Worm (Caenorhabditis elegans) whole organism, midembryonic: ENCODE measurements around the gene F09E5.8.

Source experiments
- T22C8.4 ChIP-seq: fragments of 200-800 bp; sonication (Bioruptor generic); IDR thresholded peaks from 2 replicates; pipeline ENCODE4 v1.3.6; 2022; ENCODE audit warnings: missing genetic modification characterization, missing compliant biosample characterization
- cog-1 ChIP-seq: sonication (generic microtip); optimal IDR thresholded peaks from 2 replicates; lab custom pipeline; 2016; ENCODE audit warnings: missing genetic modification characterization, missing compliant biosample characterization
- flt-1 ChIP-seq: fragments of 200-800 bp; sonication (Bioruptor generic); IDR thresholded peaks from 2 replicates; pipeline ENCODE4 v1.3.6; 2022; ENCODE audit warnings: missing genetic modification characterization, missing compliant biosample characterization
- klf-2 ChIP-seq: fragments of 200-800 bp; sonication (Bioruptor generic); conservative IDR thresholded peaks from 2 replicates; pipeline ENCODE4 v1.3.6; 2022; ENCODE audit warnings: missing genetic modification reagents, missing genetic modification characterization, missing compliant biosample characterization
- med-1 ChIP-seq: sonication (generic microtip); optimal IDR thresholded peaks from 2 replicates; lab custom pipeline; 2017; ENCODE audit warnings: missing genetic modification characterization, mild to moderate bottlenecking, missing compliant biosample characterization, antibody characterized with exemption, missing genetic modification reagents; ENCODE audit not compliant: insufficient read depth
- ref-1 ChIP-seq: fragments of 200-800 bp; sonication (Bioruptor generic); conservative IDR thresholded peaks from 2 replicates; pipeline ENCODE4 v1.3.6; 2022; ENCODE audit warnings: missing genetic modification reagents, missing genetic modification characterization, missing compliant biosample characterization
- tab-1 ChIP-seq: fragments of 200-800 bp; sonication (Bioruptor generic); IDR thresholded peaks from 2 replicates; pipeline ENCODE4 v1.3.6; 2022; ENCODE audit warnings: missing genetic modification characterization, missing compliant biosample characterization
- ztf-23 ChIP-seq: fragments of 200-800 bp; sonication (Bioruptor generic); IDR thresholded peaks from 2 replicates; pipeline ENCODE4 v1.3.6; 2022; ENCODE audit warnings: missing genetic modification reagents, missing genetic modification characterization, missing compliant biosample characterization
- ztf-29 ChIP-seq: fragments of 200-800 bp; sonication (Bioruptor generic); IDR thresholded peaks from 2 replicates; pipeline ENCODE4 v1.3.6; 2022; ENCODE audit warnings: missing genetic modification reagents, missing genetic modification characterization, missing compliant biosample characterization

F09E5.8 gene

DNA sequence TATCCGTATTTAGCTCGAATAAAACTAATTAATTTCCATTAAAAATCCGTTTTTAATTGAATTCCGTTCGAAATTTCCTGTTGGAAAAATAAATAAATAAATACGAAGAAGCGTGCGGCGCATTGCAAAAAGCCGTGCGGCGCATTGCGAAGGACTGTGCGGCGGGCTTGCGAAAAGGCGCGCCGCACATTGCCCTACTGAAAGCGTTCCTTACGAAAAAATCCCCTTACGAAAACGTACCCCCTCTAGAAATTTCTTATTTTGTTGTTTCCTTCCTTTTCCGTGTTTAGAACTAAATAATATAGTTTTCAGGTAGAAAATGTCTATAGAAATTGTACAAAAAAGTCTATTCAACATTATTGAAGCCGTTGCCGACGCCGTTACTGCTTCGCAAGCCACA is at the start of gene F09E5.8:
Gene F09E5.8 (plus strand): TSS at position 313 of the 400 bp plus-strand sequence.
- TF ChIP-seq ztf-23 (GFP tag; lab: Robert Waterston, UW) (peak; percentile 84), klf-2 (GFP tag; lab: Robert Waterston, UW) (0 out of 2 replicates have a peak, but pooled peaks have one; percentile 55), tab-1 (GFP tag; lab: Robert Waterston, UW) (0 out of 2 replicates have a peak, but pooled peaks have one; percentile 45), flt-1 (GFP tag; lab: Robert Waterston, UW) (peak; percentile 81; the same call in 1 of the 2 replicates)

- no peak for TF ChIP-seq klf-2 (GFP tag; lab: Robert Waterston, UW)
- TF ChIP-seq tab-1 (GFP tag; lab: Robert Waterston, UW): no peak
- TF ChIP-seq ref-1 (GFP tag; lab: Robert Waterston, UW): no peak
- TF ChIP-seq ztf-29 (GFP tag; lab: Robert Waterston, UW): no peak
- TF ChIP-seq cog-1 (tag; lab: Kevin White, UChicago): no peak
- no peak for TF ChIP-seq flt-1 (GFP tag; lab: Robert Waterston, UW)
- no peak for TF ChIP-seq med-1 (GFP tag; lab: Kevin White, UChicago)
- no peak for TF ChIP-seq ztf-23 (GFP tag; lab: Robert Waterston, UW)
- TF ChIP-seq T22C8.4 (GFP tag; lab: Robert Waterston, UW): no peak
Measured at ce11 chrII:5301810-5302209, 48.7 kb upstream of the F09E5.8 start.

ce11 chrII:5305121-5305520 is 45.3 kb upstream of the F09E5.8 start:
- no peak for TF ChIP-seq flt-1 (GFP tag; lab: Robert Waterston, UW)
- no peak for TF ChIP-seq med-1 (GFP tag; lab: Kevin White, UChicago)
- no peak for TF ChIP-seq klf-2 (GFP tag; lab: Robert Waterston, UW)
- no peak for TF ChIP-seq ztf-29 (GFP tag; lab: Robert Waterston, UW)
- no peak for TF ChIP-seq T22C8.4 (GFP tag; lab: Robert Waterston, UW)
- no peak for TF ChIP-seq ztf-23 (GFP tag; lab: Robert Waterston, UW)
- TF ChIP-seq tab-1 (GFP tag; lab: Robert Waterston, UW): no peak
- TF ChIP-seq cog-1 (tag; lab: Kevin White, UChicago): no peak
- TF ChIP-seq ref-1 (GFP tag; lab: Robert Waterston, UW): no peak

DNA sequence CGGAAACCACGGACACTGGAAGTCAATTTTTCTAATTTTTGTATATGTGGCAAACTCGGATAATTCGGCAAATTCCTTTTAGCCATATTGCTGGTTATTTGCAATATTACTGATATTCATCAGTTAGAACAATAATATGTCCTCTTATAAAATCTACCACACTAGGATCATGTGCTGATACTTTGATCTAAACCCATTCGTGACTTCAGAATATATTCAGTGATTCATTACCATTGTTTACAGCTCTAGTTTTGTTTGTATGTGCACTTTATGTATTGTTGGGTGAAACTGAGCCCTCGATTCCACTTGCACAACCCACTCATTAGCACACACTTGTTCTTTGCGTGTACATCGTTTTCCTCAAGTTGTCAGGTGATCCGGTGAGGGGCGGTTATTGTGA is 44.3 kb upstream of the F09E5.8 start:
- TF ChIP-seq klf-2 (GFP tag; lab: Robert Waterston, UW) (no peak), ztf-23 (GFP tag; lab: Robert Waterston, UW) (no peak), T22C8.4 (GFP tag; lab: Robert Waterston, UW) (no peak), ztf-29 (GFP tag; lab: Robert Waterston, UW) (no peak), cog-1 (tag; lab: Kevin White, UChicago) (no peak), med-1 (GFP tag; lab: Kevin White, UChicago) (no peak), tab-1 (GFP tag; lab: Robert Waterston, UW) (no peak), ref-1 (GFP tag; lab: Robert Waterston, UW) (no peak), flt-1 (GFP tag; lab: Robert Waterston, UW) (no peak)

DNA sequence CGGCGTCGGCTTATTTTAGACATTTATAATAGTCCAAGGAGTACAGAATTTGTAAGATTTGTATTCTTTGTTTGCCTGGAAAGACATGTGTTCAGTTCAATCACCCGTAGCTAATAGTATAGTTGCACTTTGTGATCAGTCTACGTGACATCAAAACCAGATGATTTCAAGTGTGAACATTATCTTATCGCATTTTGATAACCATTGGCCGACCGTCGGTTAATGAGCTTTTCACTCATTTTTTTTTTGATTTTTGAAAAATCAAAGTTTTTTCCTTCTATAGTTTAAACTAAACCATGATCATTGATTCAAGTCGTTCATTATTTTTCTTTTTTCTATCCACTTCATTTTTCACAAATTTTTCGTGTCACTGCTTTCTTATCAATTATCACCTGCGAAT is 43.3 kb upstream of the F09E5.8 start:
- no peak for TF ChIP-seq ztf-29 (GFP tag; lab: Robert Waterston, UW)
- no peak for TF ChIP-seq klf-2 (GFP tag; lab: Robert Waterston, UW)
- TF ChIP-seq ref-1 (GFP tag; lab: Robert Waterston, UW): no peak
- TF ChIP-seq flt-1 (GFP tag; lab: Robert Waterston, UW): no peak
- no peak for TF ChIP-seq tab-1 (GFP tag; lab: Robert Waterston, UW)
- TF ChIP-seq med-1 (GFP tag; lab: Kevin White, UChicago): no peak
- no peak for TF ChIP-seq cog-1 (tag; lab: Kevin White, UChicago)
- no peak for TF ChIP-seq T22C8.4 (GFP tag; lab: Robert Waterston, UW)
- TF ChIP-seq ztf-23 (GFP tag; lab: Robert Waterston, UW): no peak

DNA sequence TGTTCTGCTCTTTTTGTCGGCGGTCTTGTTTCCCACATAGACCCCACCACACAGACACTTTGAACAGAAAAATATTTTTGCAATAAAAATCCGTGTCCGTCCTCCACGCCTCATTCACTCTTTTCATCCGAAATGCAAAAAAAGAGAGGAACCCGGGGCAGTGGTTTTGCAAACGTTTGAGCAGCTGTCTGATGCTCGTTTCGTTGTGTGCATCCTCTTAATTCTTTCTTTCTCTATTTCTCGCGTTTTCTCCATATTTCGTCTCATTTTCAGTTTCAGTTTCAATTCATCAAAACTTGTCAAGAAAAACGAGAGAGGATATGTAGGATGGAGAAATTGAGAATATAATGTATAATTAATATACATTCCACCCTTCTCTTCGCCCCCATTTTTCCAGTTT is 41.5 kb upstream of the F09E5.8 start:
- TF ChIP-seq cog-1 (tag; lab: Kevin White, UChicago) (no peak), med-1 (GFP tag; lab: Kevin White, UChicago) (no peak), ztf-23 (GFP tag; lab: Robert Waterston, UW) (no peak), T22C8.4 (GFP tag; lab: Robert Waterston, UW) (no peak), klf-2 (GFP tag; lab: Robert Waterston, UW) (no peak), ztf-29 (GFP tag; lab: Robert Waterston, UW) (no peak), tab-1 (GFP tag; lab: Robert Waterston, UW) (no peak), flt-1 (GFP tag; lab: Robert Waterston, UW) (no peak), ref-1 (GFP tag; lab: Robert Waterston, UW) (no peak)

ce11 chrII:5309720-5310119 is 40.7 kb upstream of the F09E5.8 start:
- TF ChIP-seq ztf-29 (GFP tag; lab: Robert Waterston, UW): no peak
- TF ChIP-seq med-1 (GFP tag; lab: Kevin White, UChicago): no peak
- no peak for TF ChIP-seq ztf-23 (GFP tag; lab: Robert Waterston, UW)
- TF ChIP-seq klf-2 (GFP tag; lab: Robert Waterston, UW): no peak
- no peak for TF ChIP-seq T22C8.4 (GFP tag; lab: Robert Waterston, UW)
- no peak for TF ChIP-seq tab-1 (GFP tag; lab: Robert Waterston, UW)
- no peak for TF ChIP-seq flt-1 (GFP tag; lab: Robert Waterston, UW)
- TF ChIP-seq ref-1 (GFP tag; lab: Robert Waterston, UW): no peak
- no peak for TF ChIP-seq cog-1 (tag; lab: Kevin White, UChicago)

DNA sequence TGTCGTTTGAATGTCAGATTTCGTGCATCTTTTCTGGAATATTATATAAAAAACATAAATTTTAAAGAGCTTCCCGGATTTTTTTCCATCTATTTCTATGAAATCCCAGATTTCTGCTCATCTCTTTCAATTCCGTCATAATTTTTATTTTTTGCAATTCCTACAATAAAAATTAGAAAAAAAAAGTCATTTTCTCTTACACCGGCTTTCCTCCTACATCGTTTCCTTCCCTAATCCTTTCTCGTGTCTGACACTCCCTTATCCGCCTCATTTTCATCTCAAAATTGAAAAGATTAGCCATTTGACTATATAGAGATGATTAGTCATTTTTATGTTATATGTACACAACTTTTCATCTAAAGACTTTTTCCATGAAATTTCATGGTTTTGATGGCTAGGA is 39.7 kb upstream of the F09E5.8 start:
- TF ChIP-seq ztf-29 (GFP tag; lab: Robert Waterston, UW): no peak
- TF ChIP-seq cog-1 (tag; lab: Kevin White, UChicago): no peak
- TF ChIP-seq med-1 (GFP tag; lab: Kevin White, UChicago): no peak

DNA sequence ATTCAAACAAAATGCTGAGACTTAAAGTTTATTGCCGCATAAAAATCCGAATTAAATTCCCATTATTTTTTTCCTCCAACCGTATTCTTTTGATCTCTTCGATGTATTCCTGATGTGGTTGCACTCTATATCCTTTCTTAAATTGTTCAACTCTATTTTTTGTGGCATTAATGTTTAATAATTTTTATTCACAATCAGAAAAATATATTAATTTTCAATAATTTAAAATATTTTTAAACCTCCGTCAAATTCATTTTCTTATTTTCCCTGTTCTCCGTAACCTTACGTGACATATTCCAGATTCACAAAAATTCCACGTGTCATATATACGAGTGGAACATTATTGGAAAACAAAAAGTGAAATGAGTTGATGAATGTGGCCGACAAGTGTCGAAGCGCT is 38.7 kb upstream of the F09E5.8 start, which contains the start of gene gcy-12:
Gene gcy-12 (plus strand): TSS at position 301 of the 400 bp plus-strand sequence.
- no peak for TF ChIP-seq cog-1 (tag; lab: Kevin White, UChicago)
- TF ChIP-seq ref-1 (GFP tag; lab: Robert Waterston, UW): no peak
- TF ChIP-seq klf-2 (GFP tag; lab: Robert Waterston, UW): no peak
- no peak for TF ChIP-seq T22C8.4 (GFP tag; lab: Robert Waterston, UW)
- TF ChIP-seq ztf-29 (GFP tag; lab: Robert Waterston, UW): no peak
- TF ChIP-seq tab-1 (GFP tag; lab: Robert Waterston, UW): no peak
- TF ChIP-seq med-1 (GFP tag; lab: Kevin White, UChicago): no peak
